Fruit fly (Drosophila melanogaster): ENCODE results near the gene Rubicon.

The Rubicon gene

DNA sequence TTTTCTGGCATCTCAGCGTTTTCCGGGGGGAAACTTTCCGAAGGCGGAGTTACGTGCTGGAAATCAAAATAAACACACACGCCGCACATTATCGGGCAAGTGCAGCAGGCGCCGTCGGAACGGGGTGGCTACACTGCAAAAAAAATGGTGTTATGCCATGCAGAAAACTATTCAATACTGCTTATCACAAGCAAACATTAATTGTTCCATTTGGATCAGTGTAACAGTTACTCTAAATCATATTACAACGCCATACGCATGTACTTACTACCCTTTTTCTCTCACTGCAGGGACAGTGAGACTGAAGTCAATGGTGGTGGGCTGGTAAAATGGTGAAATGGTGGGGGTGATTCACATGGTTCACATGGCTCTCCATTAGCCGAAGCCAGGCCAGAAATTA lies 49.7 kb upstream of the Rubicon start (continued):
- TF ChIP-seq CG4707 (GFP tag; optimal IDR thresholded peaks at IDR 0.05) (peak; percentile 50), Ets97D (GFP tag; optimal IDR thresholded peaks at IDR 0.05) (peak; percentile 22), CG2202 (tag; optimal IDR thresholded peaks at IDR 0.05) (peak; percentile 71), CG1647 (GFP tag; optimal IDR thresholded peaks at IDR 0.05) (peak; percentile 2), sug (tag; optimal IDR thresholded peaks at IDR 0.05) (no peak), croc (GFP tag; conservative IDR thresholded peaks at IDR 0.05) (peak; percentile 85), CG11093 (GFP tag; IDR thresholded peaks at IDR 0.05) (peak; percentile 35; the same call in 1 of the 3 replicates), CG31388 (GFP tag; optimal IDR thresholded peaks at IDR 0.05) (no peak), CG1792 (GFP tag; optimal IDR thresholded peaks at IDR 0.05) (peak; percentile 42), emc (GFP tag; optimal IDR thresholded peaks at IDR 0.05) (no peak), unc-4 (GFP tag; IDR thresholded peaks at IDR 0.05; ENCODE audit: partially characterized antibody) (no peak), toy (GFP tag; IDR thresholded peaks at IDR 0.05) (no peak), crc (GFP tag; optimal IDR thresholded peaks at IDR 0.05) (peak; percentile 43), al (GFP tag; IDR thresholded peaks at IDR 0.05) (no peak), exex (tag; optimal IDR thresholded peaks at IDR 0.05) (no peak), cg (GFP tag; optimal IDR thresholded peaks at IDR 0.05) (no peak), CG32532 (GFP tag; IDR thresholded peaks at IDR 0.05) (no peak), tgo (GFP tag; IDR thresholded peaks at IDR 0.05) (peak; percentile 50; the same call in 2 of the 3 replicates), pros (GFP tag; optimal IDR thresholded peaks at IDR 0.05) (peak; percentile 17), CG14860 (GFP tag; IDR thresholded peaks at IDR 0.05; ENCODE audit: partially characterized antibody) (no peak), sens (GFP tag) (peak; percentile 98), CG14667 (GFP tag; IDR thresholded peaks at IDR 0.05) (peak; percentile 69), CG15696 (tag; optimal IDR thresholded peaks at IDR 0.05) (peak; percentile 70), CG10565 (GFP tag; optimal IDR thresholded peaks at IDR 0.05) (no peak), fd102C (GFP tag; optimal IDR thresholded peaks at IDR 0.05) (no peak), CG30431 (GFP tag; optimal IDR thresholded peaks at IDR 0.05) (peak; percentile 58), CG15601 (tag; optimal IDR thresholded peaks at IDR 0.05) (peak; percentile 71), crp (GFP tag; optimal IDR thresholded peaks at IDR 0.05) (no peak), ase (GFP tag; IDR thresholded peaks at IDR 0.05) (peak; percentile 77; the same call in 2 of the 3 replicates), CG9609 (GFP tag; optimal IDR thresholded peaks at IDR 0.05) (peak; percentile 34), zf30C (GFP tag; optimal IDR thresholded peaks at IDR 0.05) (peak; percentile 77), CG34422 (GFP tag; IDR thresholded peaks at IDR 0.05) (peak; percentile 68; the same call in 1 of the 3 replicates), CG4404 (GFP tag; IDR thresholded peaks at IDR 0.05) (peak; percentile 77), CoRest (tag; optimal IDR thresholded peaks at IDR 0.05) (peak; percentile 71), repo (GFP tag; optimal IDR thresholded peaks at IDR 0.05) (no peak), CG11504 (tag; optimal IDR thresholded peaks at IDR 0.05) (peak; percentile 83), pb (GFP tag; optimal IDR thresholded peaks at IDR 0.05) (peak; percentile 71), gt (GFP tag; IDR thresholded peaks at IDR 0.05) (0 out of 2 replicates have a peak, but pooled peaks have one; percentile 22), gsb (GFP tag; IDR thresholded peaks at IDR 0.05) (no peak), trh (GFP tag; optimal IDR thresholded peaks at IDR 0.05) (peak; percentile 25), CkIIα-i1 (GFP tag; IDR thresholded peaks at IDR 0.05) (no peak), ci (GFP tag; IDR thresholded peaks at IDR 0.05) (peak; percentile 87), ERR (GFP tag; optimal IDR thresholded peaks at IDR 0.05) (peak; percentile 58), slou (GFP tag; optimal IDR thresholded peaks at IDR 0.05) (peak; percentile 5), CG7745 (tag; optimal IDR thresholded peaks at IDR 0.05) (no peak), inv (GFP tag; IDR thresholded peaks at IDR 0.05; ENCODE audit: partially characterized antibody) (no peak), CG8944 (GFP tag; optimal IDR thresholded peaks at IDR 0.05) (peak; percentile 57), B-H1 (GFP tag; IDR thresholded peaks at IDR 0.05) (peak; percentile 40; the same call in 1 of the 3 replicates), CG3281 (GFP tag; optimal IDR thresholded peaks at IDR 0.05) (no peak), crol (GFP tag; IDR thresholded peaks at IDR 0.05) (no peak), pita (GFP tag; optimal IDR thresholded peaks at IDR 0.05) (no peak), CG33213 (GFP tag; optimal IDR thresholded peaks at IDR 0.05) (peak; percentile 59)
